Fruit fly (Drosophila melanogaster) whole organism, prepupa: ENCODE results near the gene CG33307.

Experiments used
- Blimp-1 ChIP-seq: fragments of 200-800 bp; sonication (Bioruptor generic); optimal IDR thresholded peaks from 3 replicates; lab custom pipeline; 2017; ENCODE audit warnings: missing biosample characterization, missing genetic modification characterization, mild to moderate bottlenecking, moderate library complexity, missing genetic modification reagents
- CG11294 ChIP-seq: fragments of 200-800 bp; sonication (Bioruptor generic); IDR thresholded peaks from 2 replicates; pipeline ENCODE4 v1.3.6; 2022; ENCODE audit warnings: missing biosample characterization, missing genetic modification characterization
- CG11902 ChIP-seq: fragments of 200-800 bp; sonication (Bioruptor generic); optimal IDR thresholded peaks from 3 replicates; lab custom pipeline; 2016; ENCODE audit warnings: missing biosample characterization, missing genetic modification characterization
- CG16779 ChIP-seq: fragments of 200-800 bp; sonication (Bioruptor generic); optimal IDR thresholded peaks from 3 replicates; lab custom pipeline; 2017; ENCODE audit warnings: missing biosample characterization, mild to moderate bottlenecking, missing genetic modification characterization
- CG6808 ChIP-seq: fragments of 200-800 bp; sonication (Bioruptor generic); optimal IDR thresholded peaks from 3 replicates; lab custom pipeline; 2017; ENCODE audit warnings: missing biosample characterization, missing genetic modification characterization, mild to moderate bottlenecking, moderate library complexity, missing genetic modification reagents
- Eip93F ChIP-seq: fragments of 200-800 bp; sonication (Bioruptor generic); optimal IDR thresholded peaks from 2 replicates; lab custom pipeline; 2016; ENCODE audit warnings: missing biosample characterization, mild to moderate bottlenecking, missing genetic modification characterization
- Sox14 ChIP-seq: fragments of 200-800 bp; sonication (Bioruptor generic); optimal IDR thresholded peaks from 3 replicates; lab custom pipeline; 2016; ENCODE audit warnings: missing biosample characterization, missing genetic modification characterization
- dsx ChIP-seq: fragments of 200-800 bp; optimal IDR thresholded peaks from 3 replicates; lab custom pipeline; 2019; ENCODE audit warnings: missing biosample characterization, mild to moderate bottlenecking, missing genetic modification characterization, moderate library complexity; ENCODE audit not compliant: poor library complexity, severe bottlenecking
- lz ChIP-seq: fragments of 200-800 bp; sonication (Bioruptor generic); optimal IDR thresholded peaks from 3 replicates; lab custom pipeline; 2016; ENCODE audit warnings: missing biosample characterization, missing genetic modification characterization
- ss ChIP-seq, 2 experiments: fragments of 200-800 bp; sonication (Bioruptor generic); optimal IDR thresholded peaks; 2 replicates in 1 of 2; 3 replicates in 1 of 2; lab custom pipeline; 2017 to 2018; ENCODE audit warnings: mild to moderate bottlenecking in 2 of 2, missing biosample characterization in 2 of 2, missing genetic modification characterization in 2 of 2, moderate library complexity in 1 of 2
- topi ChIP-seq: fragments of 200-800 bp; sonication (Bioruptor generic); optimal IDR thresholded peaks from 3 replicates; lab custom pipeline; 2016; ENCODE audit warnings: missing biosample characterization, missing genetic modification characterization

DNA sequence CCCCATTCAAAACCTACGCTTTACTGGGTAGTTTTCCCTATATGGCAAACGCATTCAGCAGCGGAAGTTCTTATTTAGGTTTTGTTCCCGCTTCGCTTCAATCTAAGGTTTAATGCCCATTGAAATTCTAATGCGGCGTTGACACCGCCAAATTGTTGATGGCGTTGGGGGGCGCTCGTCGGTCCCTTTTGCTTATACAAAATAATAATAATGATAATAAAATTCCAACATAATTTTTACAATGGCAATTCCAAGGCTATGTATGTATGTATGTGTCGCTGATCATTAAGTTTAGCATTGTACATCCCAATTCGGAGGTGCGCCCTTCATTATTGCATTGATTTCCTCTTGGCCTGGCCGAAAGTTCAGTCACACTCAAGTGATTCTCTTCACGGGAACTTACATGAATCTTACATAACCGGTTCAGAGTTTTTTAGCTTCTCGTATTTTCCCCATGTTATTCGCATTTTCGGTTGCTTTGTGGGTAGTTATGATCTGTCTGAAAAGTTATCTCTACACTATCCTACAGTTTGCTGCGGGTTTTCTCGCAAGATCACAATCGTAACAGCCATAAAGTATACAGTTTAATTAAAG, 42.8 kb upstream of the CG33307 start:
- TF ChIP-seq CG6808 (GFP tag; lab: Kevin White, UChicago) (no peak), ss (GFP tag; optimal IDR thresholded peaks at IDR 0.05; lab: Kevin White, UChicago) (no peak), Sox14 (GFP tag; lab: Kevin White, UChicago) (no peak), Blimp-1 (GFP tag; lab: Kevin White, UChicago) (no peak), Eip93F (no peak), lz (GFP tag; lab: Kevin White, UChicago) (no peak), dsx (GFP tag; lab: Kevin White, UChicago) (no peak), topi (GFP tag; lab: Kevin White, UChicago) (no peak), CG11294 (no peak), CG16779 (tag; lab: Kevin White, UChicago) (no peak), CG11902 (no peak)
